Worm (Caenorhabditis elegans) whole organism, early embryonic: Measurements from ENCODE around the gene lgc-31.

Experiments
- B0310.2 ChIP-seq: sonication (generic microtip); optimal IDR thresholded peaks from 2 replicates; lab custom pipeline; 2016; ENCODE audit warnings: mild to moderate bottlenecking, missing genetic modification characterization, missing compliant biosample characterization
- pes-1 ChIP-seq: fragments of 200-800 bp; sonication (Bioruptor generic); IDR thresholded peaks from 2 replicates; pipeline ENCODE4 v1.3.6; 2022; ENCODE audit warnings: missing genetic modification reagents, missing genetic modification characterization, missing compliant biosample characterization
- scrt-1 ChIP-seq: fragments of 200-800 bp; sonication (Bioruptor generic); IDR thresholded peaks from 2 replicates; pipeline ENCODE4 v1.3.6; 2022; ENCODE audit warnings: missing genetic modification characterization, missing compliant biosample characterization

DNA sequence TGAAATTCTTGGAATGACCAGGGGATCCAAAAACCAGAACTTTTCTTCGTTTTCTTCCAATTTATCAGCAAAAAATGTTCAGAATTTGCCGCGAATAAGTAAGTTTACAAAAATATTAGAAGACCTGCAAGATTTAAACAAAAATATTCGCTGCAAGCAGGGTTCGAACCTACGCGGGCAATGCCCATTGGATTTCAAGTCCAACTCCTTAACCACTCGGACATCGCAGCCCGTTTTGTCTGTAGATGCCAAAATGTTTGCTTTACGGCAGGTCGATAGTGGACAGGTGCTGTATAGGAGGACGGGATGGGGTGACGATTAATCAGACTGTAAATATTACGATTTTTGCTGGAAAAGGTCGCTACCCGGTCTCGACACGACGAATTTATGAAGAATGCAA lies 25.9 kb upstream of the lgc-31 start:
- TF ChIP-seq pes-1 (GFP tag; lab: Robert Waterston, UW) (peak; percentile 65; the same call in 1 of the 2 replicates), scrt-1 (GFP tag; lab: Robert Waterston, UW) (peak; percentile 36; the same call in 1 of the 2 replicates), B0310.2 (tag; lab: Kevin White, UChicago) (no peak)
